Fruit fly (Drosophila melanogaster): ENCODE data around the gene Or67a.

DNA sequence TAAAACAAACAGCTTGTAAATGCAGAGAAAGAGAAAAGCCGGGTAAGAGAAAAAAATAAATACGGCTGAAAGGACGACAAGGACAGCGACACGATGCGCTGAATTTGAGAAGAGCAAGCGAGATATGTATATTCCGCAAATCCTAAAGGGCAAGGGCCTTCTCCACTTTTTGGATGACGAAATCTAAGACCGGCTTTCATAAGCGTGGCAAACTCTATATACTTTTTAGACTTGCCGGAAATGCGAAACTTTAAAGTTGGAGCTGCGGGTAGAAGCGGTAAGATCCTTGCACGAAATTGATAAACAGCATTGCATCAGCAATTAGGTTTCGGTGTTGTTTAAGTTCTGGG is 23.2 kb upstream of the Or67a start:
- TF ChIP-seq psq (optimal IDR thresholded peaks at IDR 0.05) (no peak), insv (optimal IDR thresholded peaks at IDR 0.05) (no peak), Myc (optimal IDR thresholded peaks at IDR 0.05) (no peak), Sin3A (optimal IDR thresholded peaks at IDR 0.05) (no peak), h (optimal IDR thresholded peaks at IDR 0.05) (no peak)

All from Kc167 (cell line).